Fruit fly (Drosophila melanogaster): Measurements from ENCODE around the gene CG43675.

DNA sequence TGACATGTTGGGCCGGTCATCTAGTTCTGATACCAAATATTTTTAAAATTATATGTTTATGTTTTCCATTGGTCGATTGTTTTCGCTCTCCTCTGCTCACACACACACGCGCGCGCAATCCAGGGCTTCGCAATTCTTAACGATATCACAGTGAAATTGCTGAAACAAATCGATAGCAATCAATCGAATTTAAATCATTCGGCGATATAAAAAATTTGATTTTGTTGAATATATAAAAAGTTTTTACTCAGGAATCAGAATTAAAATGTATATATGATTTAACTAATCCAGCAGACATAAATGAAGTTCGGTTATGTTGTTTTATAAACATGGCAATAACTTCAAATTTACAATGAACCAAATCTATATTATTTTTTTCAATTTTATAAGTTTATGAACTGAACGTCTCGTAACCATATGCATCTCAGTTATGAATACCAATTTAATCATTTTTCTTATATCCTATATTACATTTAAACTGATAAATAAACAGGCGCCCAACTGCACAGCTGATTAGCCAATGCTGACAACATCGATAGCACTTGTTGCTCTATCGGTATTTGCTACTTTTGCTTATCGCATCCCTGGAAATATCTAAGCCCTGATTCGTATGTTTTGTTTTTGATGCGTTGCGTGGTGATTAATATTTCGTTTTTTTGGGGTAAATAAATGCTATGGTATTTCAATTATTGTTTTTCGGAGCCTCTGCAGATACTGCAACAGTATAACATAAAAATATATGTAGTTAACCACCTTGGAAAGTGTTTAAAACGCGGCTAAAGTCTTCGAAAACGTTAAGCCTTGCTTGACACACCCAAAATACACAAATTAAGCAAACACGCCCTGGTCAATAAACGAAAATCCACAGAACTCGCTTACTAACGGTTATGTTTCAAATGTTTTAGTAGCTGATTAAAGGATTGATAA, 20.4 kb upstream of the CG43675 start, which contains the start of the genes Aduk and pasi2:
- TF ChIP-seq D1 (tag; optimal IDR thresholded peaks at IDR 0.05) (no peak), CG17806 (tag; optimal IDR thresholded peaks at IDR 0.05) (no peak), CG15710 (tag; optimal IDR thresholded peaks at IDR 0.05) (no peak), fd96Ca (GFP tag; IDR thresholded peaks at IDR 0.05) (no peak), EcR (GFP tag; optimal IDR thresholded peaks at IDR 0.05) (no peak), CG10348 (GFP tag; IDR thresholded peaks at IDR 0.05) (no peak), CG34367 (tag; optimal IDR thresholded peaks at IDR 0.05) (no peak)

All from whole organism, pupa.